Fruit fly (Drosophila melanogaster): ENCODE results near the gene CG8461.

CG8461 gene

DNA sequence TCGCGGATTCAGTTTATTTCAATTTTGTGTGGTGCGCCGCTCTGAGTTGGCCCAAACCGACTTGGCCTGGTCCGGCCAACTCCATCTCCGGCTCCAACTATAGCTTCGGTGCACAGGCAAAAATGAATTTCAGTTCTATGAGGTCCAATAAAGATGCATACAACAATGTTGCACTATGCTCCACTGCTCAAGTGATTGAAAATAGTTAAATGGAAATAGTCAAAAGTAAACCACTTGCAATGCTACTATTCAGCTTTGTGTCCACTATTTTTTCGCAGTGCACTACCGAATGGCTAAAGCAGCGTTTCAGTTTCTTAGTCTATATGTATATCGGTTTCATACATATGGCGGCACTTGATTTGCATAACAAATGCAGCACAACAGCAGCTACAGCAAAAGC, 37.2 kb downstream of the CG8461 start (continued):
- TF ChIP-seq CG10274 (GFP tag; optimal IDR thresholded peaks at IDR 0.05), result peak; percentile 19
- peak; percentile 50 for TF ChIP-seq CG18262 (tag; optimal IDR thresholded peaks at IDR 0.05)
- peak; percentile 56 for TF ChIP-seq CG12391 (tag; optimal IDR thresholded peaks at IDR 0.05)
- peak; percentile 8 for TF ChIP-seq Dek (tag; optimal IDR thresholded peaks at IDR 0.05)
- peak; percentile 10 for TF ChIP-seq CG12942 (GFP tag; optimal IDR thresholded peaks at IDR 0.05)
- 0 out of 3 replicates have a peak, but pooled peaks have one; percentile 16 for TF ChIP-seq CG11093 (GFP tag; IDR thresholded peaks at IDR 0.05)
- TF ChIP-seq Meics (GFP tag; optimal IDR thresholded peaks at IDR 0.05), result peak; percentile 68
- peak; percentile 68; the same call in 2 of the 3 replicates for TF ChIP-seq jigr1 (GFP tag; IDR thresholded peaks at IDR 0.05)
- TF ChIP-seq repo (GFP tag; optimal IDR thresholded peaks at IDR 0.05), result peak; percentile 56
- TF ChIP-seq Dad (GFP tag; optimal IDR thresholded peaks at IDR 0.05), result peak; percentile 63
- no peak for TF ChIP-seq CG13287 (GFP tag; IDR thresholded peaks at IDR 0.05; ENCODE audit: partially characterized antibody)
- TF ChIP-seq Ada2b (GFP tag; IDR thresholded peaks at IDR 0.05), result peak; percentile 80
- no peak for TF ChIP-seq gcm2 (GFP tag; optimal IDR thresholded peaks at IDR 0.05)
- no peak for TF ChIP-seq sc (optimal IDR thresholded peaks at IDR 0.05)
- no peak for TF ChIP-seq sc (GFP tag; optimal IDR thresholded peaks at IDR 0.05)
- peak; percentile 70 for TF ChIP-seq CG11695 (GFP tag; IDR thresholded peaks at IDR 0.05)
- TF ChIP-seq CG6683 (GFP tag; optimal IDR thresholded peaks at IDR 0.05), result no peak
- TF ChIP-seq CG7839 (tag; optimal IDR thresholded peaks at IDR 0.05), result peak; percentile 78
- TF ChIP-seq CG9797 (GFP tag; optimal IDR thresholded peaks at IDR 0.05), result no peak
- no peak for TF ChIP-seq CG6791 (GFP tag; IDR thresholded peaks at IDR 0.05; ENCODE audit: partially characterized antibody)
- TF ChIP-seq MTF-1 (GFP tag; optimal IDR thresholded peaks at IDR 0.05; ENCODE audit: borderline replicate concordance), result peak; percentile 47
- peak; percentile 17 for TF ChIP-seq wek (GFP tag; optimal IDR thresholded peaks at IDR 0.05)
- TF ChIP-seq CG17361 (GFP tag; IDR thresholded peaks at IDR 0.05), result peak; percentile 68
- no peak for TF ChIP-seq ham (GFP tag; IDR thresholded peaks at IDR 0.05)
- TF ChIP-seq dysf (GFP tag; IDR thresholded peaks at IDR 0.05), result peak; percentile 88
- no peak for TF ChIP-seq CG34376 (GFP tag; optimal IDR thresholded peaks at IDR 0.05)
- peak; percentile 52 for TF ChIP-seq CG16863 (GFP tag; optimal IDR thresholded peaks at IDR 0.05)
- peak; percentile 75 for TF ChIP-seq CG15269 (tag; optimal IDR thresholded peaks at IDR 0.05)
- TF ChIP-seq CG10543 (GFP tag; optimal IDR thresholded peaks at IDR 0.05), result peak; percentile 6
- TF ChIP-seq Sox100B (GFP tag; optimal IDR thresholded peaks at IDR 0.05), result peak; percentile 53
- TF ChIP-seq CG4360 (GFP tag; IDR thresholded peaks at IDR 0.05), result 0 out of 2 replicates have a peak, but pooled peaks have one; percentile 17
- TF ChIP-seq CG2889 (GFP tag; IDR thresholded peaks at IDR 0.05), result peak; percentile 41; the same call in 1 of the 3 replicates
- TF ChIP-seq CG6813 (GFP tag; optimal IDR thresholded peaks at IDR 0.05), result peak; percentile 42
- no peak for TF ChIP-seq zen (tag; optimal IDR thresholded peaks at IDR 0.05)
- no peak for TF ChIP-seq CG12744 (GFP tag; optimal IDR thresholded peaks at IDR 0.05)
- TF ChIP-seq ken (GFP tag; IDR thresholded peaks at IDR 0.05), result peak; percentile 62; the same call in 2 of the 3 replicates
- TF ChIP-seq Hmr (GFP tag; optimal IDR thresholded peaks at IDR 0.05), result peak; percentile 30
- TF ChIP-seq CkIIα-i1 (GFP tag; IDR thresholded peaks at IDR 0.05), result no peak
- TF ChIP-seq CG31388 (GFP tag; optimal IDR thresholded peaks at IDR 0.05), result no peak
- TF ChIP-seq Hsf (GFP tag; optimal IDR thresholded peaks at IDR 0.05), result peak; percentile 43
- TF ChIP-seq B-H2 (GFP tag; optimal IDR thresholded peaks at IDR 0.05), result no peak
- TF ChIP-seq klu (GFP tag; IDR thresholded peaks at IDR 0.05), result peak; percentile 33; the same call in 1 of the 2 replicates
- TF ChIP-seq E2f1 (GFP tag; IDR thresholded peaks at IDR 0.05), result peak; percentile 75
- TF ChIP-seq psq (GFP tag; optimal IDR thresholded peaks at IDR 0.05), result no peak
- TF ChIP-seq CG9215 (GFP tag; IDR thresholded peaks at IDR 0.05), result no peak; the same call in 1 of the 2 replicates
- TF ChIP-seq CG13123 (GFP tag; optimal IDR thresholded peaks at IDR 0.05), result no peak
- TF ChIP-seq CG8089 (GFP tag; optimal IDR thresholded peaks at IDR 0.05), result peak; percentile 22
- TF ChIP-seq CG10431 (GFP tag; optimal IDR thresholded peaks at IDR 0.05), result no peak
- TF ChIP-seq CG11398 (GFP tag; optimal IDR thresholded peaks at IDR 0.05), result peak; percentile 40
- TF ChIP-seq ro (GFP tag; IDR thresholded peaks at IDR 0.05), result 0 out of 2 replicates have a peak, but pooled peaks have one; percentile 27
- peak; percentile 75; the same call in 2 of the 3 replicates for TF ChIP-seq CG3726 (GFP tag; IDR thresholded peaks at IDR 0.05)
